Worm (Caenorhabditis elegans) whole organism, late embryonic: ENCODE results near the gene M03B6.4.

Experiments
- C08G9.2 ChIP-seq: sonication (generic microtip); optimal IDR thresholded peaks from 2 replicates; lab custom pipeline; 2016; ENCODE audit warnings: mild to moderate bottlenecking, missing genetic modification characterization, moderate library complexity, missing compliant biosample characterization
- C38D4.7 ChIP-seq: fragments of 200-800 bp; sonication (Bioruptor generic); optimal IDR thresholded peaks from 2 replicates; lab custom pipeline; 2018; ENCODE audit warnings: mild to moderate bottlenecking, missing genetic modification characterization, moderate library complexity, missing compliant biosample characterization
- K02D7.2 ChIP-seq: sonication (generic microtip); optimal IDR thresholded peaks from 2 replicates; lab custom pipeline; 2017; ENCODE audit warnings: mild to moderate bottlenecking, missing genetic modification characterization, missing compliant biosample characterization
- K09A11.1 ChIP-seq: sonication (generic microtip); optimal IDR thresholded peaks from 2 replicates; lab custom pipeline; 2017; ENCODE audit warnings: antibody characterized with exemption, mild to moderate bottlenecking, missing genetic modification characterization, missing compliant biosample characterization; ENCODE audit not compliant: insufficient read depth
- T23F11.4 ChIP-seq: fragments of 200-800 bp; sonication (Bioruptor generic); optimal IDR thresholded peaks from 2 replicates; lab custom pipeline; 2018; ENCODE audit warnings: mild to moderate bottlenecking, missing genetic modification characterization, missing compliant biosample characterization
- Y22D7AL.16 ChIP-seq: sonication (generic microtip); optimal IDR thresholded peaks from 2 replicates; lab custom pipeline; 2016; ENCODE audit warnings: missing genetic modification characterization, missing compliant biosample characterization
- ama-1 ChIP-seq: fragments of 150-350 bp; optimal IDR thresholded peaks from 2 replicates; lab custom pipeline; 2014
- ceh-18 ChIP-seq: sonication (generic microtip); optimal IDR thresholded peaks from 2 replicates; lab custom pipeline; 2016; ENCODE audit warnings: missing genetic modification characterization, missing compliant biosample characterization
- ceh-19 ChIP-seq: fragments of 200-800 bp; sonication (Bioruptor generic); optimal IDR thresholded peaks from 2 replicates; lab custom pipeline; 2018; ENCODE audit warnings: mild to moderate bottlenecking, missing genetic modification characterization, missing compliant biosample characterization
- ceh-2 ChIP-seq: sonication (generic microtip); optimal IDR thresholded peaks from 2 replicates; lab custom pipeline; 2016; ENCODE audit warnings: missing genotype, missing genetic modification characterization, missing compliant biosample characterization
- ceh-6 ChIP-seq: fragments of 200-800 bp; sonication (Bioruptor generic); optimal IDR thresholded peaks from 2 replicates; lab custom pipeline; 2018; ENCODE audit warnings: mild to moderate bottlenecking, missing genetic modification characterization, missing compliant biosample characterization
- ceh-9 ChIP-seq: sonication (generic microtip); optimal IDR thresholded peaks from 2 replicates; lab custom pipeline; 2016; ENCODE audit warnings: mild to moderate bottlenecking, missing genetic modification characterization, inconsistent platforms, missing compliant biosample characterization
- che-1 ChIP-seq: sonication (generic microtip); optimal IDR thresholded peaks from 2 replicates; lab custom pipeline; 2016; ENCODE audit warnings: mild to moderate bottlenecking, missing genetic modification characterization, missing compliant biosample characterization
- dve-1 ChIP-seq: sonication (generic microtip); optimal IDR thresholded peaks from 2 replicates; lab custom pipeline; 2017; ENCODE audit warnings: antibody characterized with exemption, mild to moderate bottlenecking, missing genetic modification characterization, missing compliant biosample characterization
- elt-2 ChIP-seq: sonication (generic microtip); optimal IDR thresholded peaks from 2 replicates; lab custom pipeline; 2016; ENCODE audit warnings: missing genetic modification reagents, missing genetic modification characterization, missing compliant biosample characterization
- elt-4 ChIP-seq: sonication (generic microtip); optimal IDR thresholded peaks from 2 replicates; lab custom pipeline; 2016; ENCODE audit warnings: missing genetic modification characterization, missing compliant biosample characterization
- ets-4 ChIP-seq: sonication (generic microtip); optimal IDR thresholded peaks from 2 replicates; lab custom pipeline; 2016; ENCODE audit warnings: missing genetic modification characterization, missing compliant biosample characterization
- fax-1 ChIP-seq: sonication (generic microtip); optimal IDR thresholded peaks from 2 replicates; lab custom pipeline; 2016; ENCODE audit warnings: missing genotype, missing genetic modification characterization, missing compliant biosample characterization
- fkh-6 ChIP-seq: sonication (generic microtip); optimal IDR thresholded peaks from 2 replicates; lab custom pipeline; 2016; ENCODE audit warnings: missing genetic modification characterization, missing compliant biosample characterization
- gmeb-2 ChIP-seq: sonication (generic microtip); optimal IDR thresholded peaks from 2 replicates; lab custom pipeline; 2016; ENCODE audit warnings: missing genetic modification characterization, inconsistent platforms, missing compliant biosample characterization
- hlh-13 ChIP-seq: fragments of 200-800 bp; sonication (Bioruptor generic); optimal IDR thresholded peaks from 2 replicates; lab custom pipeline; 2018; ENCODE audit warnings: mild to moderate bottlenecking, missing genetic modification characterization, missing compliant biosample characterization
- hlh-30 ChIP-seq: sonication (generic microtip); optimal IDR thresholded peaks from 2 replicates; lab custom pipeline; 2017; ENCODE audit warnings: antibody characterized with exemption, missing genetic modification characterization, missing compliant biosample characterization; ENCODE audit not compliant: insufficient read depth
- hlh-6 ChIP-seq: sonication (generic microtip); optimal IDR thresholded peaks from 2 replicates; lab custom pipeline; 2016; ENCODE audit warnings: missing genotype, missing genetic modification characterization, missing compliant biosample characterization
- madf-2 ChIP-seq: sonication (generic microtip); optimal IDR thresholded peaks from 2 replicates; lab custom pipeline; 2017; ENCODE audit warnings: missing genetic modification characterization, missing compliant biosample characterization
- mec-3 ChIP-seq: sonication (generic microtip); optimal IDR thresholded peaks from 2 replicates; lab custom pipeline; 2016; ENCODE audit warnings: borderline replicate concordance, missing genetic modification characterization, missing compliant biosample characterization
- nfya-1 ChIP-seq: sonication (generic microtip); optimal IDR thresholded peaks from 2 replicates; lab custom pipeline; 2017; ENCODE audit warnings: missing genetic modification characterization, mild to moderate bottlenecking, missing compliant biosample characterization, antibody characterized with exemption, moderate library complexity
- nhr-232 ChIP-seq: sonication (generic microtip); optimal IDR thresholded peaks from 2 replicates; lab custom pipeline; 2016; ENCODE audit warnings: missing genetic modification characterization, missing compliant biosample characterization
- odd-2 ChIP-seq: sonication (generic microtip); optimal IDR thresholded peaks from 2 replicates; lab custom pipeline; 2017; ENCODE audit warnings: antibody characterized with exemption, mild to moderate bottlenecking, missing genetic modification characterization, missing compliant biosample characterization
- pag-3 ChIP-seq: sonication (generic microtip); optimal IDR thresholded peaks from 2 replicates; lab custom pipeline; 2016; ENCODE audit warnings: missing compliant biosample characterization, missing genetic modification characterization, borderline replicate concordance
- pat-9 ChIP-seq: fragments of 200-800 bp; sonication (Bioruptor generic); optimal IDR thresholded peaks from 2 replicates; lab custom pipeline; 2018; ENCODE audit warnings: mild to moderate bottlenecking, missing genetic modification characterization, moderate library complexity, missing compliant biosample characterization
- pax-1 ChIP-seq: fragments of 150-350 bp; optimal IDR thresholded peaks from 2 replicates; lab custom pipeline; 2014; ENCODE audit warnings: missing biosample characterization, missing genetic modification characterization
- pha-2 ChIP-seq: sonication (generic microtip); optimal IDR thresholded peaks from 2 replicates; lab custom pipeline; 2017; ENCODE audit warnings: mild to moderate bottlenecking, missing genetic modification characterization, missing compliant biosample characterization
- ref-2 ChIP-seq: sonication (generic microtip); optimal IDR thresholded peaks from 2 replicates; lab custom pipeline; 2016; ENCODE audit warnings: missing genetic modification characterization, missing compliant biosample characterization
- rnt-1 ChIP-seq: sonication (generic microtip); optimal IDR thresholded peaks from 2 replicates; lab custom pipeline; 2016; ENCODE audit warnings: missing genetic modification characterization, missing compliant biosample characterization
- sdc-2 ChIP-seq: sonication (generic microtip); optimal IDR thresholded peaks from 2 replicates; lab custom pipeline; 2016; ENCODE audit warnings: missing genotype, missing genetic modification characterization, missing compliant biosample characterization
- sox-4 ChIP-seq: sonication (generic microtip); optimal IDR thresholded peaks from 2 replicates; lab custom pipeline; 2017; ENCODE audit warnings: mild to moderate bottlenecking, missing genetic modification characterization, inconsistent platforms, missing compliant biosample characterization
- unc-3 ChIP-seq, 2 experiments: fragments of 200-800 bp in 1 of 2; sonication (Bioruptor generic) in 1 of 2; sonication (generic microtip) in 1 of 2; conservative IDR thresholded peaks in 1 of 2; optimal IDR thresholded peaks in 1 of 2; 2 replicates each; pipeline versions ENCODE4 v1.3.6 to Lab custom; 2016 to 2022; ENCODE audit warnings: missing compliant biosample characterization in 2 of 2, missing genetic modification characterization in 2 of 2, missing genetic modification reagents in 1 of 2
- unc-42 ChIP-seq: sonication (generic microtip); optimal IDR thresholded peaks from 2 replicates; lab custom pipeline; 2016; ENCODE audit warnings: missing genotype, missing genetic modification characterization, missing compliant biosample characterization
- unc-55 ChIP-seq: sonication (generic microtip); optimal IDR thresholded peaks from 2 replicates; lab custom pipeline; 2017; ENCODE audit warnings: missing biosample characterization, missing genetic modification reagents, missing genetic modification characterization
- unc-86 ChIP-seq: sonication (generic microtip); optimal IDR thresholded peaks from 2 replicates; lab custom pipeline; 2016; ENCODE audit warnings: missing genetic modification characterization, missing compliant biosample characterization
- zip-5 ChIP-seq: sonication (generic microtip); optimal IDR thresholded peaks from 2 replicates; lab custom pipeline; 2016; ENCODE audit warnings: missing genetic modification characterization, missing compliant biosample characterization

M03B6.4 gene

ce11 chrX:13858693-13859092 lies at the start of gene M03B6.4:
Gene M03B6.4, plus strand, starts transcription at chrX:13858841.
- TF ChIP-seq unc-86 (tag; lab: Kevin White, UChicago) (no peak), sdc-2 (tag; lab: Kevin White, UChicago) (no peak), hlh-30 (no peak), odd-2 (no peak), zip-5 (tag; lab: Kevin White, UChicago) (no peak), C08G9.2 (tag; lab: Kevin White, UChicago) (no peak), pha-2 (tag; lab: Kevin White, UChicago) (no peak), ceh-9 (no peak), elt-2 (tag; lab: Kevin White, UChicago) (no peak)
- TF ChIP-seq, all 69 proteins: peak for 0

ce11 chrX:13809773-13810172 lies 48.9 kb upstream of the M03B6.4 start, which contains the start of gene obr-3:
Gene obr-3, minus strand, starts transcription at chrX:13809873.
- TF ChIP-seq K02D7.2 (tag; lab: Kevin White, UChicago), result no peak
- TF ChIP-seq mec-3 (tag; lab: Kevin White, UChicago), result no peak
- TF ChIP-seq K09A11.1 (tag; lab: Kevin White, UChicago), result no peak
- TF ChIP-seq unc-86 (tag; lab: Kevin White, UChicago), result no peak
- no peak for TF ChIP-seq che-1 (tag; lab: Kevin White, UChicago)
- TF ChIP-seq, all 69 proteins: peak for 0

ce11 chrX:13811156-13811555 lies 47.5 kb upstream of the M03B6.4 start:
- TF ChIP-seq ama-1 (lab: Kevin White, UChicago), result no peak
- no peak for TF ChIP-seq zip-5 (tag; lab: Kevin White, UChicago)
- no peak for TF ChIP-seq pax-1 (tag; lab: Kevin White, UChicago)
- TF ChIP-seq ceh-18 (tag; lab: Kevin White, UChicago), result no peak
- TF ChIP-seq unc-42 (tag; lab: Kevin White, UChicago), result no peak
- no peak for TF ChIP-seq Y22D7AL.16 (tag; lab: Kevin White, UChicago)
- no peak for TF ChIP-seq ets-4 (tag; lab: Kevin White, UChicago)
- no peak for TF ChIP-seq sdc-2 (tag; lab: Kevin White, UChicago)
- TF ChIP-seq ref-2, result no peak
- no peak for TF ChIP-seq pag-3 (tag; lab: Kevin White, UChicago)
- no peak for TF ChIP-seq nfya-1 (tag; lab: Kevin White, UChicago)
- no peak for TF ChIP-seq ceh-9

ce11 chrX:13811929-13812328 lies 46.7 kb upstream of the M03B6.4 start:
- no peak for TF ChIP-seq K09A11.1 (tag; lab: Kevin White, UChicago)
- TF ChIP-seq mec-3 (tag; lab: Kevin White, UChicago), result no peak
- TF ChIP-seq hlh-13 (GFP tag; lab: Kevin White, UChicago), result no peak
- no peak for TF ChIP-seq ceh-19
- TF ChIP-seq fax-1 (tag; lab: Kevin White, UChicago), result no peak
- TF ChIP-seq sox-4 (tag; lab: Kevin White, UChicago), result no peak
- no peak for TF ChIP-seq ceh-6
- no peak for TF ChIP-seq unc-55 (GFP tag; lab: Kevin White, UChicago)
- TF ChIP-seq rnt-1 (tag; lab: Kevin White, UChicago), result no peak

- TF ChIP-seq elt-2 (tag; lab: Kevin White, UChicago), result peak; percentile 76
- no peak for TF ChIP-seq ceh-18 (tag; lab: Kevin White, UChicago)
- TF ChIP-seq nhr-232, result no peak
Observed at ce11 chrX:13818791-13819190, 39.9 kb upstream of the M03B6.4 start.

- TF ChIP-seq T23F11.4 (GFP tag; lab: Kevin White, UChicago) (no peak), dve-1 (tag; lab: Kevin White, UChicago) (no peak), hlh-6 (tag; lab: Kevin White, UChicago) (no peak), elt-4 (tag; lab: Kevin White, UChicago) (no peak), madf-2 (no peak), C38D4.7 (GFP tag; lab: Kevin White, UChicago) (no peak), fkh-6 (tag; lab: Kevin White, UChicago) (no peak), unc-55 (GFP tag; lab: Kevin White, UChicago) (no peak), ceh-19 (no peak), ceh-6 (no peak), unc-42 (tag; lab: Kevin White, UChicago) (no peak), unc-3 (GFP tag; conservative IDR thresholded peaks at IDR 0.05; lab: Robert Waterston, UW) (no peak), unc-3 (tag; optimal IDR thresholded peaks at IDR 0.05; lab: Kevin White, UChicago) (no peak), K09A11.1 (tag; lab: Kevin White, UChicago) (no peak), unc-86 (tag; lab: Kevin White, UChicago) (no peak), ceh-2 (tag; lab: Kevin White, UChicago) (no peak), pat-9 (no peak), gmeb-2 (tag; lab: Kevin White, UChicago) (no peak)
Observed at ce11 chrX:13823482-13823881, 35.2 kb upstream of the M03B6.4 start, which contains the start of gene twk-23. Gene twk-23, minus strand, starts transcription at chrX:13823582.
